Worm (Caenorhabditis elegans): ENCODE measurements around the gene Y17G7B.12.
A peak's percentile ranks its signal among the peaks of the same experiment; 100 is the strongest.

The Y17G7B.12 gene

ce11 chrII:12051601-12052000, 27.9 kb downstream of the Y17G7B.12 start (continued):
- TF ChIP-seq nhr-84 (tag; optimal IDR thresholded peaks at IDR 0.05) (no peak), unc-62 (GFP tag; optimal IDR thresholded peaks at IDR 0.05) (no peak), isw-1 (GFP tag; IDR thresholded peaks at IDR 0.05) (no peak), hlh-17 (GFP tag; optimal IDR thresholded peaks at IDR 0.05; ENCODE audit: borderline replicate concordance) (no peak), elt-3 (tag; optimal IDR thresholded peaks at IDR 0.05) (peak in 3 of 6 experiments; percentile 24 to 84 (median 37)), dpl-1 (GFP tag; optimal IDR thresholded peaks at IDR 0.05) (peak in 1 of 3 experiments; percentile 48), unc-86 (tag; optimal IDR thresholded peaks at IDR 0.05) (no peak), C16A3.4 (tag; optimal IDR thresholded peaks at IDR 0.05) (no peak), efl-1 (optimal IDR thresholded peaks at IDR 0.05) (no peak), efl-1 (GFP tag; optimal IDR thresholded peaks at IDR 0.05 in 1 of 2) (peak in 1 of 2 experiments; percentile 15), lin-35 (GFP tag; optimal IDR thresholded peaks at IDR 0.05) (peak in 1 of 2 experiments; percentile 71), ets-5 (GFP tag; IDR thresholded peaks at IDR 0.05) (no peak), nhr-71 (tag; optimal IDR thresholded peaks at IDR 0.05) (peak; percentile 64), fos-1 (tag; optimal IDR thresholded peaks at IDR 0.05) (no peak), skn-1 (tag; optimal IDR thresholded peaks at IDR 0.05) (no peak), nhr-47 (tag; optimal IDR thresholded peaks at IDR 0.05) (peak; percentile 12), fkh-4 (tag; optimal IDR thresholded peaks at IDR 0.05; ENCODE audit: borderline replicate concordance) (no peak), nhr-20 (tag; optimal IDR thresholded peaks at IDR 0.05) (peak; percentile 48), pax-3 (tag; optimal IDR thresholded peaks at IDR 0.05) (no peak), ztf-11 (tag; optimal IDR thresholded peaks at IDR 0.05) (no peak), aly-2 (tag; optimal IDR thresholded peaks at IDR 0.05) (no peak), egl-27 (tag; optimal IDR thresholded peaks at IDR 0.05) (no peak), nhr-90 (tag; optimal IDR thresholded peaks at IDR 0.05; ENCODE audit: poor library complexity) (peak; percentile 9), nhr-77 (tag; optimal IDR thresholded peaks at IDR 0.05) (no peak), blmp-1 (tag; optimal IDR thresholded peaks at IDR 0.05) (peak; percentile 79), ceh-8 (GFP tag; optimal IDR thresholded peaks at IDR 0.05) (no peak), mab-9 (GFP tag; IDR thresholded peaks at IDR 0.05) (no peak), hlh-4 (tag; optimal IDR thresholded peaks at IDR 0.05) (no peak), sup-37 (GFP tag; optimal IDR thresholded peaks at IDR 0.05) (no peak), ama-1 (optimal IDR thresholded peaks at IDR 0.05) (no peak), mef-2 (tag; optimal IDR thresholded peaks at IDR 0.05) (no peak), ceh-82 (tag; optimal IDR thresholded peaks at IDR 0.05) (no peak), ceh-90 (tag; optimal IDR thresholded peaks at IDR 0.05) (no peak), efl-3 (GFP tag; optimal IDR thresholded peaks at IDR 0.05) (no peak), fkh-10 (GFP tag; optimal IDR thresholded peaks at IDR 0.05) (no peak), ceh-63 (GFP tag; optimal IDR thresholded peaks at IDR 0.05) (no peak), tbx-2 (tag; optimal IDR thresholded peaks at IDR 0.05) (no peak), unc-130 (tag; optimal IDR thresholded peaks at IDR 0.05) (no peak), hpl-2 (GFP tag; optimal IDR thresholded peaks at IDR 0.05) (no peak), fkh-8 (tag; optimal IDR thresholded peaks at IDR 0.05) (no peak), lsy-2 (tag; optimal IDR thresholded peaks at IDR 0.05) (no peak), nhr-12 (tag; optimal IDR thresholded peaks at IDR 0.05) (no peak), grh-1 (GFP tag; IDR thresholded peaks at IDR 0.05) (no peak), lin-15B (tag; optimal IDR thresholded peaks at IDR 0.05) (no peak), nhr-28 (tag; optimal IDR thresholded peaks at IDR 0.05) (no peak), aha-1 (tag; optimal IDR thresholded peaks at IDR 0.05) (no peak), elt-2 (tag; optimal IDR thresholded peaks at IDR 0.05) (no peak), Y116A8C.19 (tag; optimal IDR thresholded peaks at IDR 0.05; ENCODE audit: borderline replicate concordance) (no peak), lir-3 (tag; optimal IDR thresholded peaks at IDR 0.05; ENCODE audit: poor library complexity) (no peak)

Data from whole organism, L1 larva.